Fruit fly (Drosophila melanogaster) whole organism, pupa: Measurements from ENCODE around the gene Cubn.

ENCODE experiments used
- CG10348 ChIP-seq: fragments of 200-800 bp; sonication (Bioruptor generic); IDR thresholded peaks from 2 replicates; pipeline ENCODE4 v1.3.6; 2022; ENCODE audit warnings: missing biosample characterization, missing genetic modification characterization
- CG12605 ChIP-seq: fragments of 200-800 bp; sonication (Bioruptor generic); IDR thresholded peaks from 2 replicates; pipeline ENCODE4 v1.3.6; 2022; ENCODE audit warnings: missing biosample characterization, missing genetic modification characterization
- CG13204 ChIP-seq: fragments of 200-800 bp; sonication (Bioruptor generic); optimal IDR thresholded peaks from 2 replicates; lab custom pipeline; 2018; ENCODE audit warnings: missing biosample characterization, mild to moderate bottlenecking, missing genetic modification characterization, moderate library complexity
- CG14655 ChIP-seq: fragments of 200-800 bp; sonication (Bioruptor generic); optimal IDR thresholded peaks from 3 replicates; lab custom pipeline; 2017; ENCODE audit warnings: mild to moderate bottlenecking, missing biosample characterization, missing genetic modification reagents, missing genetic modification characterization
- CG15710 ChIP-seq: fragments of 200-800 bp; sonication (Bioruptor generic); optimal IDR thresholded peaks from 2 replicates; lab custom pipeline; 2018; ENCODE audit warnings: missing biosample characterization, mild to moderate bottlenecking, missing genetic modification characterization, moderate library complexity
- CG17806 ChIP-seq: fragments of 200-800 bp; sonication (Bioruptor generic); optimal IDR thresholded peaks from 2 replicates; lab custom pipeline; 2018; ENCODE audit warnings: missing biosample characterization, mild to moderate bottlenecking, missing genetic modification characterization, moderate library complexity
- CG32121 ChIP-seq: fragments of 200-800 bp; sonication (Bioruptor generic); IDR thresholded peaks from 2 replicates; pipeline ENCODE4 v1.3.6; 2022; ENCODE audit warnings: missing biosample characterization, missing genetic modification characterization
- CG34367 ChIP-seq: fragments of 200-800 bp; sonication (Bioruptor generic); optimal IDR thresholded peaks from 2 replicates; lab custom pipeline; 2018; ENCODE audit warnings: missing biosample characterization, mild to moderate bottlenecking, missing genetic modification characterization
- CG4496 ChIP-seq: fragments of 200-800 bp; sonication (Bioruptor generic); IDR thresholded peaks from 3 replicates; pipeline ENCODE4 v1.3.6; 2022; ENCODE audit warnings: missing biosample characterization, missing genetic modification characterization
- CG8159 ChIP-seq: fragments of 200-800 bp; sonication (Bioruptor generic); optimal IDR thresholded peaks from 3 replicates; lab custom pipeline; 2018; ENCODE audit warnings: missing biosample characterization, mild to moderate bottlenecking, missing genetic modification characterization, moderate library complexity
- CG8301 ChIP-seq: fragments of 200-800 bp; sonication (Bioruptor generic); optimal IDR thresholded peaks from 2 replicates; lab custom pipeline; 2018; ENCODE audit warnings: missing biosample characterization, mild to moderate bottlenecking, missing genetic modification characterization
- CG9948 ChIP-seq: fragments of 200-800 bp; sonication (Bioruptor generic); optimal IDR thresholded peaks from 2 replicates; lab custom pipeline; 2018; ENCODE audit warnings: missing biosample characterization, mild to moderate bottlenecking, missing genetic modification characterization, moderate library complexity
- D1 ChIP-seq: fragments of 200-800 bp; sonication (Bioruptor generic); optimal IDR thresholded peaks from 2 replicates; lab custom pipeline; 2018; ENCODE audit warnings: missing biosample characterization, mild to moderate bottlenecking, missing genetic modification characterization, moderate library complexity
- EcR ChIP-seq: fragments of 200-800 bp; sonication (Bioruptor generic); optimal IDR thresholded peaks from 3 replicates; lab custom pipeline; 2019; ENCODE audit warnings: missing biosample characterization, missing genetic modification characterization, mild to moderate bottlenecking, moderate library complexity, missing genetic modification reagents
- Ets98B ChIP-seq: fragments of 200-800 bp; sonication (Bioruptor generic); IDR thresholded peaks from 2 replicates; pipeline ENCODE4 v1.3.6; 2022; ENCODE audit warnings: missing biosample characterization, missing genetic modification characterization
- Pif1A ChIP-seq: fragments of 200-800 bp; sonication (Bioruptor generic); optimal IDR thresholded peaks from 3 replicates; lab custom pipeline; 2016; ENCODE audit warnings: missing biosample characterization, missing genetic modification characterization
- Pif1B ChIP-seq: fragments of 200-800 bp; sonication (Bioruptor generic); optimal IDR thresholded peaks from 3 replicates; lab custom pipeline; 2016; ENCODE audit warnings: missing biosample characterization, missing genetic modification characterization
- Snoo ChIP-seq: fragments of 200-800 bp; sonication (Bioruptor generic); optimal IDR thresholded peaks from 3 replicates; lab custom pipeline; 2017; ENCODE audit warnings: missing biosample characterization, mild to moderate bottlenecking, missing genetic modification characterization, inconsistent platforms
- fd96Ca ChIP-seq: fragments of 200-800 bp; sonication (Bioruptor generic); IDR thresholded peaks from 3 replicates; pipeline ENCODE4 v1.3.6; 2022; ENCODE audit warnings: missing biosample characterization, missing genetic modification characterization
- gl ChIP-seq: fragments of 200-800 bp; sonication (Bioruptor generic); optimal IDR thresholded peaks from 2 replicates; lab custom pipeline; 2018; ENCODE audit warnings: missing biosample characterization, mild to moderate bottlenecking, missing genetic modification characterization
- rn ChIP-seq: fragments of 200-800 bp; sonication (Bioruptor generic); IDR thresholded peaks from 2 replicates; pipeline ENCODE4 v1.3.6; 2022; ENCODE audit warnings: missing biosample characterization, missing genetic modification characterization

Cubn gene

DNA sequence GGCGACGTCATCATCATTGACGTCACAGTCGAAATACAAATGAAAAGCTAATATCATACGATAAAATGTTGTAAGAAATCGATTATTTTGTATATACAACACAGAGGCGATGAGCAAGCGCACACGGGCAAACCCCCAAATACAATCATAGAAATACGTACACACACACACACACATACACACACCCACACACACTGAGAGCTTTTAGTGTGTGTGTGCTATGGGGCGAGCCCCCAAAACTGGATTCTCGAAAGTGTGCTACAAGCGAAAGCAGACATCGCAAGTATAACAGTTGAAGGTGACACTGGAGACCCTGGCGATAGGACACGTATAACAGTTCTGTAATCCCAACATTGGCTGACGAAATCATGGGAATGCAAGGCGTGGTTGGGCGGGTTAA lies 10.8 kb upstream of the Cubn start:
- TF ChIP-seq CG12605 (GFP tag; lab: Robert Waterston, UW) (no peak), CG17806 (tag; lab: Kevin White, UChicago) (no peak), Ets98B (GFP tag; lab: Robert Waterston, UW) (no peak), Snoo (tag; lab: Kevin White, UChicago) (peak; percentile 6), CG8301 (tag; lab: Kevin White, UChicago) (no peak), EcR (GFP tag; lab: Kevin White, UChicago) (peak; percentile 79), D1 (tag; lab: Kevin White, UChicago) (no peak), CG32121 (no peak), CG14655 (GFP tag; lab: Kevin White, UChicago) (no peak), CG15710 (tag; lab: Kevin White, UChicago) (no peak), CG34367 (tag; lab: Kevin White, UChicago) (no peak), Pif1B (GFP tag; lab: Kevin White, UChicago) (no peak), CG4496 (GFP tag; lab: Robert Waterston, UW) (0 out of 3 replicates have a peak, but pooled peaks have one; percentile 8), CG9948 (no peak), fd96Ca (no peak), CG8159 (tag; lab: Kevin White, UChicago) (no peak), CG13204 (GFP tag; lab: Kevin White, UChicago) (peak; percentile 6), Pif1A (GFP tag; lab: Kevin White, UChicago) (no peak), gl (no peak)
- TF ChIP-seq, all 21 proteins: peak for 4

- TF ChIP-seq EcR (GFP tag; lab: Kevin White, UChicago) = peak; percentile 92
- TF ChIP-seq CG4496 (GFP tag; lab: Robert Waterston, UW) = 0 out of 3 replicates have a peak, but pooled peaks have one; percentile 11
- TF ChIP-seq fd96Ca = peak; percentile 9; the same call in 1 of the 3 replicates
- TF ChIP-seq CG17806 (tag; lab: Kevin White, UChicago) = no peak
These were observed 9.4 kb upstream of the Cubn start for dm6 chrX:9580544-9580943.

- TF ChIP-seq CG8301 (tag; lab: Kevin White, UChicago) (peak; percentile 27), fd96Ca (peak; percentile 77), CG10348 (GFP tag; lab: Robert Waterston, UW) (0 out of 2 replicates have a peak, but pooled peaks have one; percentile 18), CG12605 (GFP tag; lab: Robert Waterston, UW) (no peak), rn (GFP tag; lab: Robert Waterston, UW) (peak; percentile 56), CG9948 (peak; percentile 43), CG13204 (GFP tag; lab: Kevin White, UChicago) (no peak), Ets98B (GFP tag; lab: Robert Waterston, UW) (peak; percentile 56), CG17806 (tag; lab: Kevin White, UChicago) (peak; percentile 58), gl (no peak), CG15710 (tag; lab: Kevin White, UChicago) (peak; percentile 34), CG32121 (peak; percentile 63), Pif1A (GFP tag; lab: Kevin White, UChicago) (peak; percentile 43), CG4496 (GFP tag; lab: Robert Waterston, UW) (peak; percentile 84), CG8159 (tag; lab: Kevin White, UChicago) (peak; percentile 68), CG14655 (GFP tag; lab: Kevin White, UChicago) (peak; percentile 34), Pif1B (GFP tag; lab: Kevin White, UChicago) (no peak), CG34367 (tag; lab: Kevin White, UChicago) (no peak), Snoo (tag; lab: Kevin White, UChicago) (peak; percentile 63)
These were observed 8.9 kb upstream of the Cubn start, which contains the start of gene LPCAT for dm6 chrX:9579918-9580521. Gene LPCAT, minus strand, starts transcription at chrX:9579987.

DNA sequence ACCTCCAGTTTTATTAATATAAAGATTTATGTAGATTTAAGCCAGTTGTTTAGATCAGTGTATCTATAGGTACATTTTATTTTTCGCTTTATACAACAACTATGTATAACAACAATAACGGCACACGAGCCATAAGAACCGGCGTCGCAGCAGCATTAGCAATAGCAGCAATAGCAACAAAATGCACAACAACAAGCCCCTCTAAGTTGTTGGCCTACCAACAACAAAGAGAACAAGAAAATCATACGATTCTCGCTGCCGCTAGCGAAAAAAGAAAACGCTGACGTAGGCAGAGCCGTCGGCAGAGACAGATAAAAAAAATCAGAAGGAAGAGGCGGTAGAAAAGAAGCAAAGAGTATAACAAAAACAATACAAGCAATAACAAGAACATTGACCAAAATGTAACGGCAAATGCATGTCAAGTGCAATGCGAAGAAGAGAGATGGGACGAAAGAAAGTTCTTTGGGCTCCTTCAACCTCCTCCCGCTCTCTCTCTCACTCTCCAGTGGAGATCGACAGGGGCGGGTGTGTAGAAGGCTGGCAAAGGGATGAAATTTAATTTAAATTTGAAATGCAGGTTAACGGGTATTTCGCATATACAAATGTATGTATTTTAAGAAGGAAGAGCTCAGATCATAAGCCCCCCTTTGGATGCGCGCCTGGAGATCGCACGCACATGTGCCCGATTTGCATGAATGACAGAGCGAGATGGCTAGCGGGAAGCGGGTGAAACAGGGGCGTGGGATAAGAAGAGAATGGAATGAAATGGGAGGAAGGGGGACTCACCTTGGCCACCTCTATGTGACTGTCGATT lies 7.8 kb upstream of the Cubn start:
- TF ChIP-seq Pif1B (GFP tag; lab: Kevin White, UChicago) = peak; percentile 99
- TF ChIP-seq CG10348 (GFP tag; lab: Robert Waterston, UW) = peak; percentile 92
- TF ChIP-seq Pif1A (GFP tag; lab: Kevin White, UChicago) = peak; percentile 99
- TF ChIP-seq EcR (GFP tag; lab: Kevin White, UChicago) = peak; percentile 83
- peak; percentile 99 for TF ChIP-seq fd96Ca
- peak; percentile 99 for TF ChIP-seq CG15710 (tag; lab: Kevin White, UChicago)
- TF ChIP-seq rn (GFP tag; lab: Robert Waterston, UW) = peak; percentile 97
- peak; percentile 99 for TF ChIP-seq CG4496 (GFP tag; lab: Robert Waterston, UW)
- peak; percentile 99 for TF ChIP-seq Ets98B (GFP tag; lab: Robert Waterston, UW)
- peak; percentile 99 for TF ChIP-seq Snoo (tag; lab: Kevin White, UChicago)
- TF ChIP-seq CG9948 = peak; percentile 98
- peak; percentile 94 for TF ChIP-seq D1 (tag; lab: Kevin White, UChicago)
- peak; percentile 98 for TF ChIP-seq CG8159 (tag; lab: Kevin White, UChicago)
- TF ChIP-seq CG17806 (tag; lab: Kevin White, UChicago) = peak; percentile 99
- peak; percentile 97 for TF ChIP-seq CG32121
- peak; percentile 97 for TF ChIP-seq CG12605 (GFP tag; lab: Robert Waterston, UW)
- TF ChIP-seq CG8301 (tag; lab: Kevin White, UChicago) = peak; percentile 99
- peak; percentile 97 for TF ChIP-seq gl
- peak; percentile 98 for TF ChIP-seq CG34367 (tag; lab: Kevin White, UChicago)
- TF ChIP-seq CG13204 (GFP tag; lab: Kevin White, UChicago) = peak; percentile 94
- peak; percentile 99 for TF ChIP-seq CG14655 (GFP tag; lab: Kevin White, UChicago)
